Worm (Caenorhabditis elegans): Measurements from ENCODE around the gene nas-4.

ce11 chrIII:6402810-6403209 is 12.6 kb downstream of the nas-4 start:
- TF ChIP-seq skn-1 (tag; optimal IDR thresholded peaks at IDR 0.05), result no peak
- TF ChIP-seq fkh-10 (GFP tag; optimal IDR thresholded peaks at IDR 0.05), result no peak
- no peak for TF ChIP-seq ama-1 (optimal IDR thresholded peaks at IDR 0.05)
- no peak for TF ChIP-seq lin-39 (tag; optimal IDR thresholded peaks at IDR 0.05)
